Worm (Caenorhabditis elegans): Measurements from ENCODE around the gene F58F6.5.

Gene F58F6.5

ce11 chrIV:1365771-1366170, 22.3 kb downstream of the F58F6.5 start:
- TF ChIP-seq fos-1 (tag; optimal IDR thresholded peaks at IDR 0.05), result no peak
- TF ChIP-seq Y48G9A.11 (GFP tag; IDR thresholded peaks at IDR 0.05), result 0 out of 2 replicates have a peak, but pooled peaks have one; percentile 36

- TF ChIP-seq T26A8.4 (GFP tag; IDR thresholded peaks at IDR 0.05) (no peak), aha-1 (tag) (peak; percentile 94), daf-8 (GFP tag; IDR thresholded peaks at IDR 0.05) (no peak)
Observed at ce11 chrIV:1367041-1367440, 23.6 kb downstream of the F58F6.5 start.

ce11 chrIV:1371300-1371699, 27.8 kb downstream of the F58F6.5 start:
- TF ChIP-seq mdl-1 (tag; optimal IDR thresholded peaks at IDR 0.05), result peak in 1 of 2 experiments; percentile 32
- TF ChIP-seq nhr-237 (tag; optimal IDR thresholded peaks at IDR 0.05), result no peak
- no peak for TF ChIP-seq mep-1 (tag; optimal IDR thresholded peaks at IDR 0.05)
- TF ChIP-seq mxl-3 (GFP tag; optimal IDR thresholded peaks at IDR 0.05), result peak; percentile 65
- no peak for TF ChIP-seq hlh-30 (tag; optimal IDR thresholded peaks at IDR 0.05; ENCODE audit: insufficient read depth)
- TF ChIP-seq D1046.2 (GFP tag; IDR thresholded peaks at IDR 0.05), result no peak
- no peak for TF ChIP-seq mes-2 (tag; optimal IDR thresholded peaks at IDR 0.05; ENCODE audit: poor library complexity, severe bottlenecking)
- no peak for TF ChIP-seq ceh-32 (tag; optimal IDR thresholded peaks at IDR 0.05; ENCODE audit: poor library complexity)
- no peak for TF ChIP-seq nhr-42 (GFP tag; IDR thresholded peaks at IDR 0.05)
- TF ChIP-seq nhr-28 (tag; optimal IDR thresholded peaks at IDR 0.05), result peak; percentile 22
- TF ChIP-seq daf-16 (GFP tag; optimal IDR thresholded peaks at IDR 0.05), result no peak
- TF ChIP-seq daf-16 (tag; optimal IDR thresholded peaks at IDR 0.05), result no peak
- TF ChIP-seq nhr-76 (tag; optimal IDR thresholded peaks at IDR 0.05), result no peak
- TF ChIP-seq lir-3 (tag; optimal IDR thresholded peaks at IDR 0.05), result no peak
- TF ChIP-seq dmd-9 (GFP tag; IDR thresholded peaks at IDR 0.05), result no peak
- peak; percentile 71 for TF ChIP-seq aha-1 (tag)
- TF ChIP-seq hlh-11 (tag; optimal IDR thresholded peaks at IDR 0.05), result peak; percentile 62
- no peak for TF ChIP-seq lin-13 (GFP tag; optimal IDR thresholded peaks at IDR 0.05)
- TF ChIP-seq rbr-2 (tag; optimal IDR thresholded peaks at IDR 0.05), result no peak
- TF ChIP-seq F37D6.2 (tag; optimal IDR thresholded peaks at IDR 0.05), result no peak
- no peak for TF ChIP-seq php-3 (GFP tag; IDR thresholded peaks at IDR 0.05)
- TF ChIP-seq madf-5 (GFP tag; IDR thresholded peaks at IDR 0.05), result no peak
- TF ChIP-seq T20F7.1 (GFP tag; optimal IDR thresholded peaks at IDR 0.05), result no peak
- no peak for TF ChIP-seq madf-9 (GFP tag; conservative IDR thresholded peaks at IDR 0.05)
- TF ChIP-seq hif-1 (tag; optimal IDR thresholded peaks at IDR 0.05), result no peak
- TF ChIP-seq set-16 (GFP tag; IDR thresholded peaks at IDR 0.05), result no peak; the same call in 1 of the 2 replicates
- TF ChIP-seq attf-4 (tag; optimal IDR thresholded peaks at IDR 0.05), result no peak
- TF ChIP-seq F26F4.8 (GFP tag; conservative IDR thresholded peaks at IDR 0.05), result no peak
- TF ChIP-seq dmd-8 (GFP tag; IDR thresholded peaks at IDR 0.05), result no peak
- TF ChIP-seq lin-1 (GFP tag; IDR thresholded peaks at IDR 0.05), result no peak
- peak; percentile 29 for TF ChIP-seq nhr-48 (tag; optimal IDR thresholded peaks at IDR 0.05)
- TF ChIP-seq nhr-77 (tag; optimal IDR thresholded peaks at IDR 0.05), result no peak
- no peak for TF ChIP-seq dpl-1 (GFP tag; optimal IDR thresholded peaks at IDR 0.05)
- TF ChIP-seq arid-1 (GFP tag; conservative IDR thresholded peaks at IDR 0.05), result no peak
- TF ChIP-seq ZK337.2 (GFP tag; IDR thresholded peaks at IDR 0.05), result no peak

ce11 chrIV:1375289-1375688, 31.8 kb downstream of the F58F6.5 start:
- peak; percentile 10 for TF ChIP-seq aha-1 (tag)
- no peak for TF ChIP-seq ZK337.2 (GFP tag; IDR thresholded peaks at IDR 0.05)
- no peak for TF ChIP-seq lin-39 (tag; optimal IDR thresholded peaks at IDR 0.05)
- TF ChIP-seq mep-1 (tag; optimal IDR thresholded peaks at IDR 0.05), result no peak
- no peak for TF ChIP-seq zip-11 (GFP tag; IDR thresholded peaks at IDR 0.05)
- TF ChIP-seq lir-3 (tag; optimal IDR thresholded peaks at IDR 0.05), result no peak
- no peak for TF ChIP-seq php-3 (GFP tag; IDR thresholded peaks at IDR 0.05)
- TF ChIP-seq zag-1 (tag; optimal IDR thresholded peaks at IDR 0.05), result no peak
- peak; percentile 66 for TF ChIP-seq set-16 (GFP tag; IDR thresholded peaks at IDR 0.05)

Data from whole organism, L4 larva.